Fruit fly (Drosophila melanogaster) whole organism, prepupa: ENCODE data around the gene CG5326.

Experiments used
- CG11294 ChIP-seq: fragments of 200-800 bp; sonication (Bioruptor generic); IDR thresholded peaks from 2 replicates; pipeline ENCODE4 v1.3.6; 2022; ENCODE audit warnings: missing biosample characterization, missing genetic modification characterization
- CG34406 ChIP-seq: fragments of 200-800 bp; sonication (Bioruptor generic); optimal IDR thresholded peaks from 3 replicates; lab custom pipeline; 2016; ENCODE audit warnings: missing biosample characterization, missing genetic modification characterization
- CG6276 ChIP-seq: fragments of 200-800 bp; sonication (Bioruptor generic); optimal IDR thresholded peaks from 2 replicates; lab custom pipeline; 2017; ENCODE audit warnings: missing biosample characterization, mild to moderate bottlenecking, missing genetic modification characterization
- Lpt ChIP-seq: fragments of 200-800 bp; sonication (Bioruptor generic); optimal IDR thresholded peaks from 3 replicates; lab custom pipeline; 2016; ENCODE audit warnings: missing biosample characterization, missing genetic modification characterization
- Sox102F ChIP-seq: fragments of 200-800 bp; sonication (Bioruptor generic); optimal IDR thresholded peaks from 2 replicates; lab custom pipeline; 2016; ENCODE audit warnings: missing biosample characterization, mild to moderate bottlenecking, missing genetic modification characterization
- eg ChIP-seq: fragments of 200-800 bp; sonication (Bioruptor generic); IDR thresholded peaks from 3 replicates; pipeline ENCODE4 v1.3.6; 2022; ENCODE audit warnings: missing biosample characterization, missing genetic modification characterization
- ss ChIP-seq, 2 experiments: fragments of 200-800 bp; sonication (Bioruptor generic); optimal IDR thresholded peaks; 2 replicates in 1 of 2; 3 replicates in 1 of 2; lab custom pipeline; 2017 to 2018; ENCODE audit warnings: mild to moderate bottlenecking in 2 of 2, missing biosample characterization in 2 of 2, missing genetic modification characterization in 2 of 2, moderate library complexity in 1 of 2

DNA sequence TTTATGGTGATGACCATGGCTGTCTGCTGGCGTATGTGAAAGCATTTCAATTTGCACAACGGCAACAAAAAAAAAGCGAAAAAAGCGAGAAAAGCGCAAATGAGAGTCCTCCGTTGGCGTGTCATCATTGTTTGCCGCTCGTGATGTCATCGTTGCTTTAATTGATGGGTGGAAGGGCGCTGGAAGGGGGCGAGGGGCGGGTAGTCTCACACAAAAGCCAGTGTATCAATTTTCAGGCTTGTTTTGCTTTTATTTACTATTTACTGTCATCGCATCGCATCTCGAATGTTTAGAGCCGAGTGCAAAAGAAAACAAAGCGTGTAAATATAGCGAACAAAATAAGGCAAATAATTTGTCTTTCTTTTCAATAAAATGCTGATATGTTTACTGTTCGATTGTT is 49.6 kb upstream of the CG5326 start:
- TF ChIP-seq eg (GFP tag; lab: Robert Waterston, UW) (0 out of 3 replicates have a peak, but pooled peaks have one; percentile 12), CG6276 (GFP tag; lab: Kevin White, UChicago) (peak; percentile 47), CG34406 (no peak), CG11294 (GFP tag; lab: Robert Waterston, UW) (no peak), Sox102F (GFP tag; lab: Kevin White, UChicago) (no peak), ss (GFP tag; optimal IDR thresholded peaks at IDR 0.05; lab: Kevin White, UChicago) (peak; percentile 65 to 71), Lpt (GFP tag; lab: Kevin White, UChicago) (no peak)
